Fruit fly (Drosophila melanogaster): Measurements from ENCODE around the gene CG7251.

CG7251 gene

dm6 chr2L:5567103-5567502 lies 21.1 kb downstream of the CG7251 start (continued):
- TF ChIP-seq CG2678 (tag; optimal IDR thresholded peaks at IDR 0.05), result peak; percentile 20
- TF ChIP-seq Oli (tag; optimal IDR thresholded peaks at IDR 0.05), result peak; percentile 7
- TF ChIP-seq Xrp1 (GFP tag; IDR thresholded peaks at IDR 0.05), result peak; percentile 64
- TF ChIP-seq H15 (GFP tag; IDR thresholded peaks at IDR 0.05), result 0 out of 3 replicates have a peak, but pooled peaks have one; percentile 35
- TF ChIP-seq slbo (GFP tag; IDR thresholded peaks at IDR 0.05), result peak; percentile 45
- TF ChIP-seq CG11504 (tag; optimal IDR thresholded peaks at IDR 0.05), result peak; percentile 37
- TF ChIP-seq Awh (GFP tag; IDR thresholded peaks at IDR 0.05), result no peak
- TF ChIP-seq esg (GFP tag; conservative IDR thresholded peaks at IDR 0.05), result 0 out of 2 replicates have a peak, but pooled peaks have one; percentile 20
- TF ChIP-seq ttk (GFP tag; IDR thresholded peaks at IDR 0.05), result peak; percentile 44; the same call in 1 of the 2 replicates

- TF ChIP-seq CG8924 (tag; optimal IDR thresholded peaks at IDR 0.05) (peak; percentile 25), CG17829 (tag; optimal IDR thresholded peaks at IDR 0.05) (peak; percentile 8), CG5953 (GFP tag; IDR thresholded peaks at IDR 0.05) (no peak), phol (tag; optimal IDR thresholded peaks at IDR 0.05) (peak; percentile 45), CG12769 (tag; optimal IDR thresholded peaks at IDR 0.05) (peak; percentile 2), CG10979 (tag; optimal IDR thresholded peaks at IDR 0.05) (peak; percentile 42), Hr3 (GFP tag; optimal IDR thresholded peaks at IDR 0.05) (no peak), slou (GFP tag; optimal IDR thresholded peaks at IDR 0.05) (no peak), CG10543 (GFP tag; optimal IDR thresholded peaks at IDR 0.05) (peak; percentile 34), dpn (GFP tag; optimal IDR thresholded peaks at IDR 0.05) (no peak), NFAT (GFP tag; IDR thresholded peaks at IDR 0.05) (no peak), CG11456 (GFP tag; IDR thresholded peaks at IDR 0.05) (no peak), grau (tag; optimal IDR thresholded peaks at IDR 0.05) (peak; percentile 40), Atf6 (GFP tag; IDR thresholded peaks at IDR 0.05) (no peak), CG1602 (GFP tag; optimal IDR thresholded peaks at IDR 0.05) (no peak), zf30C (GFP tag; optimal IDR thresholded peaks at IDR 0.05) (no peak), CG31388 (GFP tag; optimal IDR thresholded peaks at IDR 0.05) (no peak), CG10654 (GFP tag; optimal IDR thresholded peaks at IDR 0.05) (no peak), zen (tag; optimal IDR thresholded peaks at IDR 0.05) (no peak), Sox102F (GFP tag; optimal IDR thresholded peaks at IDR 0.05) (peak; percentile 43), Trl (optimal IDR thresholded peaks at IDR 0.05) (peak; percentile 3 to 5), Trl (GFP tag; optimal IDR thresholded peaks at IDR 0.05) (no peak), Mrtf (GFP tag; IDR thresholded peaks at IDR 0.05) (no peak), ftz-f1 (GFP tag; optimal IDR thresholded peaks at IDR 0.05) (no peak), CG3838 (GFP tag; optimal IDR thresholded peaks at IDR 0.05) (no peak), en (GFP tag; optimal IDR thresholded peaks at IDR 0.05) (no peak), bsh (GFP tag; optimal IDR thresholded peaks at IDR 0.05) (peak in 1 of 2 experiments; percentile 40), CG42726 (GFP tag; IDR thresholded peaks at IDR 0.05; ENCODE audit: partially characterized antibody) (no peak), CG5245 (GFP tag; optimal IDR thresholded peaks at IDR 0.05) (no peak), CoRest (tag; optimal IDR thresholded peaks at IDR 0.05) (peak; percentile 36), CG31441 (GFP tag; IDR thresholded peaks at IDR 0.05) (peak; percentile 4; the same call in 1 of the 2 replicates), NC2α (GFP tag; optimal IDR thresholded peaks at IDR 0.05) (no peak), CG4854 (GFP tag; optimal IDR thresholded peaks at IDR 0.05) (no peak), ATbp (GFP tag; optimal IDR thresholded peaks at IDR 0.05) (no peak), ewg (GFP tag; optimal IDR thresholded peaks at IDR 0.05) (no peak), CG2712 (tag; optimal IDR thresholded peaks at IDR 0.05) (peak; percentile 54), bbx (GFP tag; IDR thresholded peaks at IDR 0.05; ENCODE audit: partially characterized antibody) (no peak), CG17359 (tag; optimal IDR thresholded peaks at IDR 0.05) (no peak), CG30403 (GFP tag; optimal IDR thresholded peaks at IDR 0.05) (no peak), CG34422 (GFP tag; IDR thresholded peaks at IDR 0.05) (no peak), br (optimal IDR thresholded peaks at IDR 0.05) (no peak)
Measured at dm6 chr2L:5558809-5559392, 29.3 kb downstream of the CG7251 start, which contains the start of gene GluRIIB. TSS of gene GluRIIB (plus strand) at chr2L:5559342.
